Fruit fly (Drosophila melanogaster) whole organism, pupa: Measurements from ENCODE around the gene ben.

Source experiments
- CG13204 ChIP-seq: fragments of 200-800 bp; sonication (Bioruptor generic); optimal IDR thresholded peaks from 2 replicates; lab custom pipeline; 2018; ENCODE audit warnings: missing biosample characterization, mild to moderate bottlenecking, missing genetic modification characterization, moderate library complexity
- D1 ChIP-seq: fragments of 200-800 bp; sonication (Bioruptor generic); optimal IDR thresholded peaks from 2 replicates; lab custom pipeline; 2018; ENCODE audit warnings: missing biosample characterization, mild to moderate bottlenecking, missing genetic modification characterization, moderate library complexity
- EcR ChIP-seq: fragments of 200-800 bp; sonication (Bioruptor generic); optimal IDR thresholded peaks from 3 replicates; lab custom pipeline; 2019; ENCODE audit warnings: missing biosample characterization, missing genetic modification characterization, mild to moderate bottlenecking, moderate library complexity, missing genetic modification reagents
- Ets98B ChIP-seq: fragments of 200-800 bp; sonication (Bioruptor generic); IDR thresholded peaks from 2 replicates; pipeline ENCODE4 v1.3.6; 2022; ENCODE audit warnings: missing biosample characterization, missing genetic modification characterization
- fd96Ca ChIP-seq: fragments of 200-800 bp; sonication (Bioruptor generic); IDR thresholded peaks from 3 replicates; pipeline ENCODE4 v1.3.6; 2022; ENCODE audit warnings: missing biosample characterization, missing genetic modification characterization
- rn ChIP-seq: fragments of 200-800 bp; sonication (Bioruptor generic); IDR thresholded peaks from 2 replicates; pipeline ENCODE4 v1.3.6; 2022; ENCODE audit warnings: missing biosample characterization, missing genetic modification characterization

DNA sequence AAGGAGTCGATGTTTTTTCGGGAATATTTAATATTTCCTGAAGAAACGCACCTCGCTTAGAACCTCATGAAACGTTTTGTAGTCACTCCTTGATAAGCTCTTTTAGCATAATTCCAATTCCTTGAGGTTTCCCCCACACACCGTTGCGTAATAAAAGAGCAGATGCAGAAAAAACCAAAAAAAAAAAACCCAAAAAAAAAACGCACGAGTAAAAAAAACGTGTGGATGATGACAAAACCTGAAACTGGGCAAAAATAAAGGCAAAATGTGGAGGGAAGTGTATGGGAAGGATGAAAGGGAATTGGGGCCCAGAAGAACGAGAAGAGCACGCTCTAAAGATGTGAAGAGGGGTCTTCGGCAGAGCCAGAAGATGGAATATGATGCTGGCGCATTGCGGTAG, 15.9 kb upstream of the ben start:
- TF ChIP-seq EcR (GFP tag; lab: Kevin White, UChicago): no peak
- no peak for TF ChIP-seq fd96Ca (GFP tag; lab: Robert Waterston, UW)
- TF ChIP-seq Ets98B (GFP tag; lab: Robert Waterston, UW): no peak
- TF ChIP-seq CG13204: no peak
- no peak for TF ChIP-seq rn (GFP tag; lab: Robert Waterston, UW)
- TF ChIP-seq D1 (tag; lab: Kevin White, UChicago): no peak
